Fruit fly (Drosophila melanogaster): ENCODE results near the gene Cyp4ac3.
A peak's percentile ranks its signal among the peaks of the same experiment; 100 is the strongest.

The Cyp4ac3 gene

dm6 chr2L:5229735-5230347 lies 38.5 kb upstream of the Cyp4ac3 start:
- no peak for TF ChIP-seq CG11617 (GFP tag; optimal IDR thresholded peaks at IDR 0.05)
- TF ChIP-seq CG14711 (tag; optimal IDR thresholded peaks at IDR 0.05), result no peak
- TF ChIP-seq Clk (GFP tag; optimal IDR thresholded peaks at IDR 0.05), result no peak
- TF ChIP-seq bab1 (GFP tag; optimal IDR thresholded peaks at IDR 0.05), result no peak
- no peak for TF ChIP-seq kay (GFP tag; ENCODE audit: borderline replicate concordance)
- no peak for TF ChIP-seq CG12768 (GFP tag; optimal IDR thresholded peaks at IDR 0.05)

- TF ChIP-seq CG7101 (tag; optimal IDR thresholded peaks at IDR 0.05) (no peak), cnc (optimal IDR thresholded peaks at IDR 0.05) (peak in 1 of 2 experiments; percentile 12), cic (GFP tag; optimal IDR thresholded peaks at IDR 0.05) (no peak)
Observed at dm6 chr2L:5230772-5231171, 37.5 kb upstream of the Cyp4ac3 start.

- TF ChIP-seq tj (GFP tag; optimal IDR thresholded peaks at IDR 0.05) (no peak), CG1620 (GFP tag; optimal IDR thresholded peaks at IDR 0.05) (no peak), CG7045 (GFP tag; optimal IDR thresholded peaks at IDR 0.05) (no peak)
Observed at dm6 chr2L:5231437-5231836, 36.9 kb upstream of the Cyp4ac3 start.

- TF ChIP-seq CG7045 (GFP tag; optimal IDR thresholded peaks at IDR 0.05), result no peak
- no peak for TF ChIP-seq toe (GFP tag; optimal IDR thresholded peaks at IDR 0.05)
- no peak for TF ChIP-seq CG14711 (tag; optimal IDR thresholded peaks at IDR 0.05)
- TF ChIP-seq Crg-1 (GFP tag; optimal IDR thresholded peaks at IDR 0.05), result no peak
- no peak for TF ChIP-seq bab1 (GFP tag; optimal IDR thresholded peaks at IDR 0.05)
- TF ChIP-seq kay (GFP tag; ENCODE audit: borderline replicate concordance), result no peak
- TF ChIP-seq CG1620 (GFP tag; optimal IDR thresholded peaks at IDR 0.05), result no peak
- TF ChIP-seq Mnt (GFP tag; optimal IDR thresholded peaks at IDR 0.05), result no peak
- TF ChIP-seq Hr96 (GFP tag; optimal IDR thresholded peaks at IDR 0.05), result no peak
- no peak for TF ChIP-seq CG12768 (GFP tag; optimal IDR thresholded peaks at IDR 0.05)
- TF ChIP-seq CG7101 (tag; optimal IDR thresholded peaks at IDR 0.05), result no peak
Observed at dm6 chr2L:5232175-5232574, 36.1 kb upstream of the Cyp4ac3 start.

- TF ChIP-seq bab1 (GFP tag; optimal IDR thresholded peaks at IDR 0.05) (no peak), ovo (GFP tag; optimal IDR thresholded peaks at IDR 0.05) (no peak), CG12768 (GFP tag; optimal IDR thresholded peaks at IDR 0.05) (peak; percentile 32), Clk (GFP tag; optimal IDR thresholded peaks at IDR 0.05) (peak; percentile 33), Crg-1 (GFP tag; optimal IDR thresholded peaks at IDR 0.05) (peak; percentile 2), CG7101 (tag; optimal IDR thresholded peaks at IDR 0.05) (no peak), cnc (optimal IDR thresholded peaks at IDR 0.05) (no peak), cic (GFP tag; optimal IDR thresholded peaks at IDR 0.05) (peak; percentile 87), CG5204 (GFP tag; optimal IDR thresholded peaks at IDR 0.05) (no peak), Mnt (GFP tag; optimal IDR thresholded peaks at IDR 0.05) (peak; percentile 64), CG33017 (tag; optimal IDR thresholded peaks at IDR 0.05) (peak; percentile 28), tj (GFP tag; optimal IDR thresholded peaks at IDR 0.05) (peak; percentile 96), kay (GFP tag; ENCODE audit: borderline replicate concordance) (peak; percentile 84), CG14711 (tag; optimal IDR thresholded peaks at IDR 0.05) (no peak), CG7045 (GFP tag; optimal IDR thresholded peaks at IDR 0.05) (no peak)
Observed at dm6 chr2L:5232967-5233909, 35.1 kb upstream of the Cyp4ac3 start.

- TF ChIP-seq CG14711 (tag; optimal IDR thresholded peaks at IDR 0.05), result no peak
- TF ChIP-seq CG5204 (GFP tag; optimal IDR thresholded peaks at IDR 0.05), result no peak
- TF ChIP-seq CG33017 (tag; optimal IDR thresholded peaks at IDR 0.05), result no peak
- no peak for TF ChIP-seq CG11617 (GFP tag; optimal IDR thresholded peaks at IDR 0.05)
- no peak for TF ChIP-seq cic (GFP tag; optimal IDR thresholded peaks at IDR 0.05)
- no peak for TF ChIP-seq cnc (optimal IDR thresholded peaks at IDR 0.05)
- no peak for TF ChIP-seq CG7045 (GFP tag; optimal IDR thresholded peaks at IDR 0.05)
Observed at dm6 chr2L:5234714-5235298, 33.5 kb upstream of the Cyp4ac3 start.

- TF ChIP-seq ovo (GFP tag; optimal IDR thresholded peaks at IDR 0.05), result no peak
- no peak for TF ChIP-seq CG1620 (GFP tag; optimal IDR thresholded peaks at IDR 0.05)
- no peak for TF ChIP-seq Mnt (GFP tag; optimal IDR thresholded peaks at IDR 0.05)
- no peak for TF ChIP-seq tj (GFP tag; optimal IDR thresholded peaks at IDR 0.05)
- TF ChIP-seq CG11617 (GFP tag; optimal IDR thresholded peaks at IDR 0.05), result no peak
- TF ChIP-seq Clk (GFP tag; optimal IDR thresholded peaks at IDR 0.05), result no peak
- no peak for TF ChIP-seq kay (GFP tag; ENCODE audit: borderline replicate concordance)
- no peak for TF ChIP-seq CG7101 (tag; optimal IDR thresholded peaks at IDR 0.05)
- TF ChIP-seq toe (GFP tag; optimal IDR thresholded peaks at IDR 0.05), result no peak
- no peak for TF ChIP-seq CG33017 (tag; optimal IDR thresholded peaks at IDR 0.05)
- no peak for TF ChIP-seq bab1 (GFP tag; optimal IDR thresholded peaks at IDR 0.05)
- no peak for TF ChIP-seq Crg-1 (GFP tag; optimal IDR thresholded peaks at IDR 0.05)
- no peak for TF ChIP-seq pad (GFP tag; optimal IDR thresholded peaks at IDR 0.05)
- TF ChIP-seq Hr96 (GFP tag; optimal IDR thresholded peaks at IDR 0.05), result no peak
- TF ChIP-seq cnc (optimal IDR thresholded peaks at IDR 0.05), result no peak
- no peak for TF ChIP-seq CG12768 (GFP tag; optimal IDR thresholded peaks at IDR 0.05)
- TF ChIP-seq CG7045 (GFP tag; optimal IDR thresholded peaks at IDR 0.05), result no peak
- no peak for TF ChIP-seq CG5204 (GFP tag; optimal IDR thresholded peaks at IDR 0.05)
Observed at dm6 chr2L:5236346-5236809, 31.9 kb upstream of the Cyp4ac3 start.

Data from whole organism, adult.